Worm (Caenorhabditis elegans) whole organism, L1 larva: ENCODE measurements around the gene C33G3.6.

ENCODE experiments used
- alr-1 ChIP-seq: fragments of 200-800 bp; sonication (Bioruptor generic); optimal IDR thresholded peaks from 2 replicates; lab custom pipeline; 2018; ENCODE audit warnings: borderline replicate concordance, mild to moderate bottlenecking, missing genetic modification characterization, missing compliant biosample characterization
- ama-1 ChIP-seq: fragments of 150-350 bp; optimal IDR thresholded peaks from 2 replicates; lab custom pipeline; 2014
- blmp-1 ChIP-seq: fragments of 150-350 bp; optimal IDR thresholded peaks from 2 replicates; lab custom pipeline; 2014; ENCODE audit warnings: missing biosample characterization, missing genetic modification characterization
- elt-3 ChIP-seq, 6 experiments: fragments of 150-350 bp in 1 of 6; sonication (generic microtip); optimal IDR thresholded peaks; 2 replicates each; lab custom pipeline; 2017 to 2018; ENCODE audit warnings: missing biosample characterization in 6 of 6, missing genetic modification characterization in 6 of 6, inconsistent platforms in 1 of 6
- nhr-11 ChIP-seq: fragments of 150-350 bp; optimal IDR thresholded peaks from 2 replicates; lab custom pipeline; 2014; ENCODE audit warnings: missing biosample characterization, missing genetic modification characterization
- nhr-20 ChIP-seq: sonication (generic microtip); optimal IDR thresholded peaks from 2 replicates; lab custom pipeline; 2016; ENCODE audit warnings: mild to moderate bottlenecking, missing genetic modification characterization, missing compliant biosample characterization
- nhr-76 ChIP-seq: sonication (generic microtip); optimal IDR thresholded peaks from 2 replicates; lab custom pipeline; 2017; ENCODE audit warnings: missing biosample characterization, missing genetic modification characterization
- nhr-77 ChIP-seq: fragments of 150-350 bp; optimal IDR thresholded peaks from 2 replicates; lab custom pipeline; 2014; ENCODE audit warnings: missing biosample characterization, missing genetic modification characterization
- pqm-1 ChIP-seq: sonication (generic microtip); optimal IDR thresholded peaks from 3 replicates; lab custom pipeline; 2017; ENCODE audit warnings: missing biosample characterization, missing genetic modification characterization
- skn-1 ChIP-seq: fragments of 150-350 bp; optimal IDR thresholded peaks from 2 replicates; lab custom pipeline; 2014; ENCODE audit warnings: missing biosample characterization, missing genetic modification characterization
- sptf-1 ChIP-seq: fragments of 150-350 bp; optimal IDR thresholded peaks from 2 replicates; lab custom pipeline; 2014; ENCODE audit warnings: missing biosample characterization, missing genetic modification characterization
- ztf-11 ChIP-seq, 2 experiments: sonication (generic microtip); optimal IDR thresholded peaks; 2 replicates each; lab custom pipeline; 2016 to 2017; ENCODE audit warnings: missing genetic modification characterization in 2 of 2, missing biosample characterization in 1 of 2, missing compliant biosample characterization in 1 of 2

ce11 chrX:14056527-14056926 lies 27.6 kb downstream of the C33G3.6 start:
- TF ChIP-seq skn-1 (tag; lab: Kevin White, UChicago) (no peak), sptf-1 (tag; lab: Kevin White, UChicago) (no peak), ztf-11 (tag; optimal IDR thresholded peaks at IDR 0.05; lab: Kevin White, UChicago) (no peak), pqm-1 (tag; lab: Kevin White, UChicago) (no peak), alr-1 (no peak), nhr-77 (tag; lab: Kevin White, UChicago) (no peak), blmp-1 (tag; lab: Kevin White, UChicago) (peak; percentile 68), ama-1 (lab: Kevin White, UChicago) (no peak), nhr-76 (tag; lab: Kevin White, UChicago) (no peak), nhr-20 (tag; lab: Kevin White, UChicago) (no peak), nhr-11 (tag; lab: Kevin White, UChicago) (no peak), elt-3 (tag; optimal IDR thresholded peaks at IDR 0.05; lab: Kevin White, UChicago) (peak in 1 of 6 experiments; percentile 56)
